Worm (Caenorhabditis elegans) whole organism, L4 larva: ENCODE measurements around the gene C34F6.5.

Experiments
- D1046.2 ChIP-seq: fragments of 200-800 bp; sonication (Bioruptor generic); IDR thresholded peaks from 2 replicates; pipeline ENCODE4 v1.3.6; 2022; ENCODE audit warnings: missing genetic modification characterization, missing compliant biosample characterization
- F26F4.8 ChIP-seq: fragments of 200-800 bp; sonication (Bioruptor generic); conservative IDR thresholded peaks from 2 replicates; pipeline ENCODE4 v1.3.6; 2022; ENCODE audit warnings: missing genetic modification characterization, missing compliant biosample characterization
- R02D3.7 ChIP-seq: fragments of 150-350 bp; sonication (generic microtip); optimal IDR thresholded peaks from 3 replicates; lab custom pipeline; 2014; ENCODE audit warnings: missing biosample characterization, missing genetic modification characterization
- Y75B8A.6 ChIP-seq: fragments of 200-800 bp; sonication (Bioruptor generic); IDR thresholded peaks from 2 replicates; pipeline ENCODE4 v1.3.6; 2022; ENCODE audit warnings: missing genetic modification reagents, missing genetic modification characterization, missing compliant biosample characterization
- ZK337.2 ChIP-seq: fragments of 200-800 bp; sonication (Bioruptor generic); IDR thresholded peaks from 2 replicates; pipeline ENCODE4 v1.3.6; 2022; ENCODE audit warnings: missing genetic modification reagents, missing genetic modification characterization, missing compliant biosample characterization
- ZK546.5 ChIP-seq, 2 experiments: sonication (generic microtip); optimal IDR thresholded peaks; 2 replicates each; lab custom pipeline; 2017; ENCODE audit warnings: missing biosample characterization in 2 of 2, missing genetic modification characterization in 2 of 2
- aha-1 ChIP-seq: fragments of 150-350 bp; peaks from one replicate; lab custom pipeline; 2014; ENCODE audit warnings: missing biosample characterization, missing genetic modification characterization
- ceh-20 ChIP-seq: fragments of 200-800 bp; sonication (Bioruptor generic); IDR thresholded peaks from 2 replicates; pipeline ENCODE4 v1.3.6; 2022; ENCODE audit warnings: missing genetic modification reagents, missing genetic modification characterization, missing compliant biosample characterization
- ceh-44 ChIP-seq: fragments of 200-800 bp; sonication (Bioruptor generic); IDR thresholded peaks from 2 replicates; pipeline ENCODE4 v1.3.6; 2022; ENCODE audit warnings: missing genetic modification reagents, missing genetic modification characterization, missing compliant biosample characterization
- ces-1 ChIP-seq: fragments of 150-350 bp; sonication (generic microtip); optimal IDR thresholded peaks from 4 replicates; lab custom pipeline; 2014; ENCODE audit warnings: missing biosample characterization, missing genetic modification reagents, missing genetic modification characterization
- daf-16 ChIP-seq, 3 experiments: sonication (generic microtip); optimal IDR thresholded peaks; 2 replicates each; lab custom pipeline; 2016 to 2017; ENCODE audit warnings: missing genetic modification characterization in 3 of 3, missing genetic modification reagents in 3 of 3, mild to moderate bottlenecking in 2 of 3, missing compliant biosample characterization in 2 of 3, missing biosample characterization in 1 of 3, moderate library complexity in 1 of 3
- dmd-6 ChIP-seq: fragments of 200-800 bp; sonication (Bioruptor generic); IDR thresholded peaks from 2 replicates; pipeline ENCODE4 v1.3.6; 2022; ENCODE audit warnings: missing genetic modification reagents, missing genetic modification characterization, missing compliant biosample characterization
- dmd-8 ChIP-seq: fragments of 200-800 bp; sonication (Bioruptor generic); IDR thresholded peaks from 2 replicates; pipeline ENCODE4 v1.3.6; 2022; ENCODE audit warnings: missing genetic modification characterization, missing compliant biosample characterization
- dpl-1 ChIP-seq: fragments of 150-350 bp; optimal IDR thresholded peaks from 2 replicates; lab custom pipeline; 2014; ENCODE audit warnings: missing biosample characterization, missing genetic modification reagents, missing genetic modification characterization
- dve-1 ChIP-seq: sonication (generic microtip); optimal IDR thresholded peaks from 2 replicates; lab custom pipeline; 2017; ENCODE audit warnings: antibody characterized with exemption, mild to moderate bottlenecking, missing genetic modification characterization, missing compliant biosample characterization; ENCODE audit not compliant: insufficient read depth
- fkh-10 ChIP-seq: fragments of 150-350 bp; optimal IDR thresholded peaks from 2 replicates; lab custom pipeline; 2014; ENCODE audit warnings: missing biosample characterization, missing genetic modification reagents, missing genetic modification characterization
- fos-1 ChIP-seq: fragments of 150-350 bp; optimal IDR thresholded peaks from 2 replicates; lab custom pipeline; 2014; ENCODE audit warnings: missing biosample characterization, missing genetic modification characterization
- hif-1 ChIP-seq, 2 experiments: sonication (generic microtip); optimal IDR thresholded peaks; 2 replicates each; lab custom pipeline; 2016 to 2017; ENCODE audit warnings: missing compliant biosample characterization in 2 of 2, missing genetic modification characterization in 2 of 2, missing genetic modification reagents in 2 of 2, missing genotype in 2 of 2, mild to moderate bottlenecking in 1 of 2
- hlh-11 ChIP-seq: fragments of 200-800 bp; sonication (Bioruptor generic); optimal IDR thresholded peaks from 2 replicates; lab custom pipeline; 2018; ENCODE audit warnings: mild to moderate bottlenecking, missing genetic modification characterization, missing compliant biosample characterization
- hlh-30 ChIP-seq: sonication (generic microtip); optimal IDR thresholded peaks from 2 replicates; lab custom pipeline; 2017; ENCODE audit warnings: antibody characterized with exemption, mild to moderate bottlenecking, missing genetic modification characterization, missing compliant biosample characterization; ENCODE audit not compliant: insufficient read depth
- hmg-1.1 ChIP-seq: fragments of 200-800 bp; sonication (Bioruptor generic); IDR thresholded peaks from 2 replicates; pipeline ENCODE4 v1.3.6; 2022; ENCODE audit warnings: missing genetic modification reagents, missing genetic modification characterization, missing compliant biosample characterization
- jun-1 ChIP-seq: fragments of 150-350 bp; optimal IDR thresholded peaks from 2 replicates; lab custom pipeline; 2014; ENCODE audit warnings: missing biosample characterization, missing genetic modification reagents, missing genetic modification characterization
- lin-1 ChIP-seq: fragments of 200-800 bp; sonication (Bioruptor generic); IDR thresholded peaks from 2 replicates; pipeline ENCODE4 v1.3.6; 2022; ENCODE audit warnings: missing genetic modification reagents, missing genetic modification characterization, missing compliant biosample characterization
- lin-15B ChIP-seq: fragments of 150-350 bp; sonication (generic microtip); optimal IDR thresholded peaks from 3 replicates; lab custom pipeline; 2014; ENCODE audit warnings: missing biosample characterization, missing genetic modification characterization
- lsy-2 ChIP-seq, 2 experiments: fragments of 150-350 bp in 1 of 2; sonication (generic microtip) in 1 of 2; optimal IDR thresholded peaks; 2 replicates each; lab custom pipeline; 2014 to 2017; ENCODE audit warnings: missing biosample characterization in 2 of 2, missing genetic modification characterization in 2 of 2
- madf-9 ChIP-seq: fragments of 200-800 bp; sonication (Bioruptor generic); conservative IDR thresholded peaks from 2 replicates; pipeline ENCODE4 v1.3.6; 2022; ENCODE audit warnings: missing genetic modification reagents, missing genetic modification characterization, missing compliant biosample characterization
- mdl-1 ChIP-seq, 2 experiments: fragments of 150-350 bp in 1 of 2; sonication (generic microtip) in 1 of 2; optimal IDR thresholded peaks; 2 replicates each; lab custom pipeline; 2014 to 2017; ENCODE audit warnings: missing biosample characterization in 2 of 2, missing genetic modification characterization in 2 of 2
- mep-1 ChIP-seq: fragments of 150-350 bp; sonication (generic microtip); optimal IDR thresholded peaks from 3 replicates; lab custom pipeline; 2014; ENCODE audit warnings: missing biosample characterization, missing genetic modification characterization
- mes-2 ChIP-seq: sonication (generic microtip); optimal IDR thresholded peaks from 2 replicates; lab custom pipeline; 2016; ENCODE audit warnings: missing genotype, mild to moderate bottlenecking, missing genetic modification characterization, missing compliant biosample characterization; ENCODE audit not compliant: poor library complexity, severe bottlenecking
- mxl-3 ChIP-seq: fragments of 200-800 bp; sonication (Bioruptor generic); optimal IDR thresholded peaks from 2 replicates; lab custom pipeline; 2018; ENCODE audit warnings: mild to moderate bottlenecking, missing genetic modification characterization, missing compliant biosample characterization
- nhr-102 ChIP-seq: sonication (generic microtip); optimal IDR thresholded peaks from 2 replicates; lab custom pipeline; 2016; ENCODE audit warnings: mild to moderate bottlenecking, missing genetic modification characterization, moderate library complexity, missing compliant biosample characterization
- nhr-11 ChIP-seq: fragments of 150-350 bp; optimal IDR thresholded peaks from 2 replicates; lab custom pipeline; 2014; ENCODE audit warnings: missing biosample characterization, missing genetic modification characterization
- nhr-25 ChIP-seq: sonication (generic microtip); optimal IDR thresholded peaks from 2 replicates; lab custom pipeline; 2017; ENCODE audit warnings: missing genetic modification characterization, mild to moderate bottlenecking, missing compliant biosample characterization, antibody characterized with exemption, moderate library complexity, borderline replicate concordance; ENCODE audit not compliant: insufficient read depth
- nhr-28 ChIP-seq: fragments of 150-350 bp; optimal IDR thresholded peaks from 2 replicates; lab custom pipeline; 2014; ENCODE audit warnings: missing biosample characterization, missing genetic modification characterization
- nhr-48 ChIP-seq: sonication (generic microtip); optimal IDR thresholded peaks from 2 replicates; lab custom pipeline; 2016; ENCODE audit warnings: mild to moderate bottlenecking, missing genetic modification characterization, missing compliant biosample characterization
- nhr-6 ChIP-seq: fragments of 150-350 bp; optimal IDR thresholded peaks from 2 replicates; lab custom pipeline; 2014; ENCODE audit warnings: missing biosample characterization, missing genetic modification characterization
- nhr-76 ChIP-seq: fragments of 150-350 bp; optimal IDR thresholded peaks from 2 replicates; lab custom pipeline; 2014; ENCODE audit warnings: missing biosample characterization, missing genetic modification characterization
- nhr-77 ChIP-seq: fragments of 150-350 bp; optimal IDR thresholded peaks from 2 replicates; lab custom pipeline; 2014; ENCODE audit warnings: missing biosample characterization, missing genetic modification characterization
- pqm-1 ChIP-seq: sonication (generic microtip); optimal IDR thresholded peaks from 2 replicates; lab custom pipeline; 2017; ENCODE audit warnings: missing biosample characterization, missing genetic modification characterization
- rbr-2 ChIP-seq: sonication (generic microtip); optimal IDR thresholded peaks from 2 replicates; lab custom pipeline; 2016; ENCODE audit warnings: missing genotype, missing genetic modification characterization, missing compliant biosample characterization
- snpc-1.2 ChIP-seq: fragments of 200-800 bp; sonication (Bioruptor generic); IDR thresholded peaks from 2 replicates; pipeline ENCODE4 v1.3.6; 2022; ENCODE audit warnings: missing genetic modification reagents, missing genetic modification characterization, missing compliant biosample characterization
- unc-130 ChIP-seq: sonication (generic microtip); optimal IDR thresholded peaks from 2 replicates; lab custom pipeline; 2016; ENCODE audit warnings: missing genetic modification reagents, missing genetic modification characterization, missing compliant biosample characterization
- vab-7 ChIP-seq: fragments of 200-800 bp; sonication (Bioruptor generic); IDR thresholded peaks from 2 replicates; pipeline ENCODE4 v1.3.6; 2022; ENCODE audit warnings: missing genetic modification reagents, missing genetic modification characterization, missing compliant biosample characterization
- ztf-11 ChIP-seq: fragments of 150-350 bp; optimal IDR thresholded peaks from 2 replicates; lab custom pipeline; 2014; ENCODE audit warnings: missing biosample characterization, missing genetic modification characterization

C34F6.5 gene

DNA sequence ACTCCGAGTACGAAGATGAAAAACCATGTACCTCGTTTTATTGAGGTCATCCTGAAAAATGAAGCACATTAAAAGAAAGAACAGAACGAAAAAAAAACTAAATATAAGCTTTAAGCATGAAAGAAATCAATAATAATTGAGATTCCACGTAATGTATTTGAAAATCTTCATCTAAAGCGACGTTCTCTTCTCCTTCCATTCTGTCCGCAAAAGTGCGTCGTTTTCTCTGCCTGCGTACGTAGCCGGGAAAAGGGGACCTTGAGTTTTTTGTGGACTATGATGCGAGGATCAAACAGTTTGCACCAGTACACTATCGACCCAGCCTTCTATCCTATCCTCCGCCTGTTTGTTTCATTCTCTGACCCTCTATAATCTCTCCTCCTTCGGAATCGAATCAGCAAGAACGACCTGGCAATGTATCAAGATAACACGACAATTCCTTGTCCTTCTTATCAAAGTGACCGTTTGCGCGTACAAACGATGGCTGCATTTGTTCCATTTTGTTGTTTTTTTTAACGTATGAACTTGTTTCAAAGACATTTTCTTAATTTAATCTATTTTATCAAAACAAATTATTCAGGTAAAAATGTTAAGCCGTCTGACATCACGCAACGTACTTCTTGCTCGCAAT lies 6.8 kb upstream of the C34F6.5 start, which contains the start of the genes C34F6.7 and idh-2:
C34F6.7 (minus strand) TSS at position 51 of the 631 bp plus-strand sequence.
idh-2 (plus strand) TSS at position 581 of the 631 bp plus-strand sequence.
- TF ChIP-seq nhr-77 (no peak), hlh-11 (tag; lab: Kevin White, UChicago) (peak; percentile 62), daf-16 (GFP tag; optimal IDR thresholded peaks at IDR 0.05; lab: Kevin White, UChicago) (no peak), daf-16 (tag; optimal IDR thresholded peaks at IDR 0.05; lab: Kevin White, UChicago) (peak; percentile 47), mep-1 (tag; lab: Kevin White, UChicago) (peak; percentile 42), lsy-2 (tag; optimal IDR thresholded peaks at IDR 0.05; lab: Kevin White, UChicago) (peak in 1 of 2 experiments; percentile 41), nhr-25 (tag; lab: Kevin White, UChicago) (peak; percentile 37), unc-130 (GFP tag; lab: Kevin White, UChicago) (no peak), pqm-1 (tag; lab: Kevin White, UChicago) (peak; percentile 44), ceh-20 (GFP tag; lab: Robert Waterston, UW) (0 out of 2 replicates have a peak, but pooled peaks have one; percentile 32), lin-1 (GFP tag; lab: Robert Waterston, UW) (no peak), snpc-1.2 (GFP tag; lab: Robert Waterston, UW) (no peak), mes-2 (tag; lab: Kevin White, UChicago) (peak; percentile 68), fos-1 (tag; lab: Kevin White, UChicago) (no peak), lin-15B (tag; lab: Kevin White, UChicago) (no peak), mdl-1 (tag; optimal IDR thresholded peaks at IDR 0.05; lab: Kevin White, UChicago) (peak in 1 of 2 experiments; percentile 35), ceh-44 (no peak), dmd-8 (no peak), R02D3.7 (tag; lab: Kevin White, UChicago) (no peak), nhr-28 (tag; lab: Kevin White, UChicago) (peak; percentile 70), jun-1 (no peak), hmg-1.1 (peak; percentile 60; the same call in 1 of the 2 replicates), aha-1 (tag; lab: Kevin White, UChicago) (peak; percentile 63), vab-7 (no peak), dpl-1 (GFP tag; lab: Kevin White, UChicago) (peak; percentile 34), fkh-10 (GFP tag; lab: Kevin White, UChicago) (no peak), rbr-2 (tag; lab: Kevin White, UChicago) (peak; percentile 3), ZK546.5 (tag; optimal IDR thresholded peaks at IDR 0.05; lab: Kevin White, UChicago) (no peak), nhr-48 (tag; lab: Kevin White, UChicago) (peak; percentile 64), dve-1 (peak; percentile 3), ces-1 (GFP tag; lab: Kevin White, UChicago) (no peak), dmd-6 (GFP tag; lab: Robert Waterston, UW) (peak; percentile 35), ztf-11 (tag; lab: Kevin White, UChicago) (no peak), mxl-3 (GFP tag; lab: Kevin White, UChicago) (peak; percentile 20), madf-9 (GFP tag; lab: Robert Waterston, UW) (0 out of 2 replicates have a peak, but pooled peaks have one; percentile 9)

DNA sequence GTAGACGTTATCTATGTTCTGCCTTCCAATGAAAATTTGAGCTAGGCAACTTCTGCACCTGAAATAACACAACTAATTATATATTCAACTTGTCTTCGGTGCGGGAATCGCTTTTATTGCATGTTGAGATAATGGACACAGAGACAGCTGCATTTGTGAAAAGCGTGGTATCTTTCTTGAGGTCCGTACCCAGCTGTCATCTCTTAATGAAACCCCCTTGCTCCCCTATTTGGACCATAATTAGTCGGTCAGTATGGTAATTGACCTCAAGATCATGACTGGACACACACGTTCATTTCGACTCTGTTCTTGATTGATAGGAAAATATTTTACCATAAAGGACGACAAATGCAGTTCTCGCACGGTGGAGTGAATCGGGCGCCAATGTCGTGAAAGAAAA lies 2.7 kb upstream of the C34F6.5 start:
- TF ChIP-seq ZK337.2 (GFP tag; lab: Robert Waterston, UW) (no peak), Y75B8A.6 (GFP tag; lab: Robert Waterston, UW) (no peak), nhr-11 (tag; lab: Kevin White, UChicago) (no peak), nhr-25 (tag; lab: Kevin White, UChicago) (no peak), dmd-8 (no peak), hif-1 (tag; optimal IDR thresholded peaks at IDR 0.05; lab: Kevin White, UChicago) (no peak), F26F4.8 (GFP tag; lab: Robert Waterston, UW) (no peak), D1046.2 (no peak), nhr-6 (tag; lab: Kevin White, UChicago) (no peak), hlh-30 (tag; lab: Kevin White, UChicago) (no peak), nhr-76 (tag; lab: Kevin White, UChicago) (no peak), nhr-102 (tag; lab: Kevin White, UChicago) (no peak), hlh-11 (tag; lab: Kevin White, UChicago) (no peak)
